Fruit fly (Drosophila melanogaster) whole organism: ENCODE measurements around the gene Pkc98E.

Experiments used
- EcR ChIP-seq, 2 experiments: fragments of >200 bp; optimal IDR thresholded peaks; 2 replicates each; lab custom pipeline; 2017; ENCODE audit warnings: missing biosample characterization in 2 of 2, missing genetic modification characterization in 2 of 2, missing genetic modification reagents in 2 of 2
- pan ChIP-seq: fragments of >200 bp; optimal IDR thresholded peaks from 2 replicates; lab custom pipeline; 2017

- TF ChIP-seq pan (no peak), EcR (GFP tag; optimal IDR thresholded peaks at IDR 0.05; lab: Kevin White, UChicago) (no peak)
These were observed 10.2 kb downstream of the Pkc98E start, which contains the start of gene CG11837 for dm6 chr3R:29049055-29049722.
